Worm (Caenorhabditis elegans): ENCODE data around the gene scl-2.

DNA sequence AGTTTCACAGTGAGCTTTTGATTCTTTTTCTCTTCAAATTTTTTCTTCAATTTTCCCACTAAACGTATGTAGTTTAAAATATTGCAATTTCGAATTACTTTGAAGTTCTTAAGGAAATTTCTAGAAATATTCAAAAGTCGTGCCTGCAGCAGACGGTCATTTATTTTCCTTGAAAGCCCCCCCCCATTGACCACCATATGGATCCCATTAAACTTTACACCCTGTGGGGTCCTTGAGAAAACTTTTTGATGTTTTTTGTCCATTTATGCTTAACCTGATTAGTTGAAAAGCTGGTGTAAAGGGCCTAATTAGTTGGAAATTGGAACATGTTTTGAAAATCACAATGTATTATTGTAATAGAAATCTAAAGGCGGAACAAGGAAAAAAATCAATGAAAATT, 48.0 kb upstream of the scl-2 start:
- no peak for TF ChIP-seq flt-1 (GFP tag; IDR thresholded peaks at IDR 0.05)
- TF ChIP-seq klf-2 (GFP tag; conservative IDR thresholded peaks at IDR 0.05): no peak
- no peak for TF ChIP-seq T22C8.4 (GFP tag; IDR thresholded peaks at IDR 0.05)
- no peak for TF ChIP-seq ztf-29 (GFP tag; IDR thresholded peaks at IDR 0.05)
